Fruit fly (Drosophila melanogaster) whole organism, embryonic: ENCODE data around the gene beat-VI.

ENCODE experiments used
- Aef1 ChIP-seq: fragments of 200-800 bp; sonication (Bioruptor generic); IDR thresholded peaks from 3 replicates; pipeline ENCODE4 v1.3.6; 2022; ENCODE audit warnings: missing biosample characterization, missing genetic modification characterization
- Antp ChIP-seq: fragments of 200-800 bp; sonication (Bioruptor generic); optimal IDR thresholded peaks from 3 replicates; lab custom pipeline; 2016; ENCODE audit warnings: missing biosample characterization, missing genetic modification characterization
- Awh ChIP-seq: fragments of 200-800 bp; sonication (Bioruptor generic); IDR thresholded peaks from 2 replicates; pipeline ENCODE4, ENCODE4 v1.3.6; 2022; ENCODE audit warnings: missing biosample characterization, missing genetic modification characterization
- BtbVII ChIP-seq: fragments of 200-800 bp; sonication (Bioruptor generic); optimal IDR thresholded peaks from 3 replicates; lab custom pipeline; 2017; ENCODE audit warnings: missing biosample characterization, mild to moderate bottlenecking, missing genetic modification characterization
- Bteb2 ChIP-seq: fragments of 200-800 bp; sonication (Bioruptor generic); optimal IDR thresholded peaks from 2 replicates; lab custom pipeline; 2016; ENCODE audit warnings: missing biosample characterization, missing genetic modification characterization
- CG10654 ChIP-seq: fragments of 200-800 bp; sonication (Bioruptor generic); optimal IDR thresholded peaks from 2 replicates; lab custom pipeline; 2016; ENCODE audit warnings: missing biosample characterization, missing genetic modification characterization
- CG12236 ChIP-seq: fragments of 200-800 bp; sonication (Bioruptor generic); optimal IDR thresholded peaks from 2 replicates; lab custom pipeline; 2016; ENCODE audit warnings: missing biosample characterization, missing genetic modification characterization
- CG14667 ChIP-seq: fragments of 200-800 bp; sonication (Bioruptor generic); IDR thresholded peaks from 2 replicates; pipeline ENCODE4 v1.3.6; 2022; ENCODE audit warnings: missing biosample characterization, missing genetic modification characterization
- CG15073 ChIP-seq: fragments of 200-800 bp; sonication (Bioruptor generic); optimal IDR thresholded peaks from 2 replicates; lab custom pipeline; 2016; ENCODE audit warnings: missing biosample characterization, missing genetic modification characterization
- CG15269 ChIP-seq: fragments of 200-800 bp; sonication (Bioruptor generic); optimal IDR thresholded peaks from 2 replicates; lab custom pipeline; 2018; ENCODE audit warnings: missing biosample characterization, mild to moderate bottlenecking, missing genetic modification characterization, moderate library complexity
- CG15514 ChIP-seq: fragments of 200-800 bp; sonication (Bioruptor generic); optimal IDR thresholded peaks from 3 replicates; lab custom pipeline; 2017; ENCODE audit warnings: missing biosample characterization, missing genetic modification characterization, mild to moderate bottlenecking, moderate library complexity, missing genetic modification reagents
- CG15696 ChIP-seq: fragments of 200-800 bp; sonication (Bioruptor generic); optimal IDR thresholded peaks from 2 replicates; lab custom pipeline; 2019; ENCODE audit warnings: missing biosample characterization, mild to moderate bottlenecking, missing genetic modification characterization, moderate library complexity
- CG1602 ChIP-seq: fragments of 200-800 bp; sonication (Bioruptor generic); optimal IDR thresholded peaks from 3 replicates; lab custom pipeline; 2016; ENCODE audit warnings: missing biosample characterization, missing genetic modification characterization
- CG3163 ChIP-seq: fragments of 200-800 bp; sonication (Bioruptor generic); optimal IDR thresholded peaks from 3 replicates; lab custom pipeline; 2016; ENCODE audit warnings: missing biosample characterization, missing genetic modification characterization
- CG33213 ChIP-seq: fragments of 200-800 bp; sonication (Bioruptor generic); optimal IDR thresholded peaks from 3 replicates; lab custom pipeline; 2016; ENCODE audit warnings: missing biosample characterization, missing genetic modification characterization
- CG4360 ChIP-seq: fragments of 200-800 bp; sonication (Bioruptor generic); IDR thresholded peaks from 2 replicates; pipeline ENCODE4 v1.3.6; 2022; ENCODE audit warnings: missing biosample characterization, missing genetic modification characterization
- CG4707 ChIP-seq: fragments of 200-800 bp; sonication (Bioruptor generic); optimal IDR thresholded peaks from 2 replicates; lab custom pipeline; 2018; ENCODE audit warnings: missing biosample characterization, mild to moderate bottlenecking, missing genetic modification characterization, moderate library complexity
- CG6689 ChIP-seq: fragments of 200-800 bp; sonication (Bioruptor generic); IDR thresholded peaks from 2 replicates; pipeline ENCODE4 v1.3.6; 2022; ENCODE audit warnings: missing biosample characterization, missing genetic modification characterization
- CG7271 ChIP-seq: fragments of 200-800 bp; sonication (Bioruptor generic); optimal IDR thresholded peaks from 2 replicates; lab custom pipeline; 2018; ENCODE audit warnings: missing biosample characterization, mild to moderate bottlenecking, missing genetic modification characterization, moderate library complexity
- CG9797 ChIP-seq: fragments of 200-800 bp; sonication (Bioruptor generic); optimal IDR thresholded peaks from 3 replicates; lab custom pipeline; 2018; ENCODE audit warnings: missing biosample characterization, mild to moderate bottlenecking, missing genetic modification characterization
- CHES-1-like ChIP-seq: fragments of 200-800 bp; sonication (Bioruptor generic); optimal IDR thresholded peaks from 2 replicates; lab custom pipeline; 2016; ENCODE audit warnings: missing biosample characterization, missing genetic modification characterization
- CTCF ChIP-seq: fragments of 200-800 bp; sonication (Bioruptor generic); optimal IDR thresholded peaks from 2 replicates; lab custom pipeline; 2017; ENCODE audit warnings: missing biosample characterization, mild to moderate bottlenecking, missing genetic modification characterization, moderate library complexity
- CoRest ChIP-seq: fragments of 200-800 bp; sonication (Bioruptor generic); optimal IDR thresholded peaks from 3 replicates; lab custom pipeline; 2018; ENCODE audit warnings: missing biosample characterization, mild to moderate bottlenecking, missing genetic modification characterization, moderate library complexity
- Deaf1 ChIP-seq: fragments of 200-800 bp; optimal IDR thresholded peaks from 3 replicates; lab custom pipeline; 2019; ENCODE audit warnings: missing biosample characterization, mild to moderate bottlenecking, missing genetic modification characterization, moderate library complexity
- H2.0 ChIP-seq: fragments of 200-800 bp; sonication (Bioruptor generic); IDR thresholded peaks from 2 replicates; pipeline ENCODE4 v1.3.6; 2022; ENCODE audit warnings: missing biosample characterization, missing genetic modification characterization
- HLHmδ ChIP-seq: fragments of 200-800 bp; sonication (Bioruptor generic); optimal IDR thresholded peaks from 2 replicates; lab custom pipeline; 2018; ENCODE audit warnings: missing biosample characterization, mild to moderate bottlenecking, missing genetic modification characterization, moderate library complexity
- Hand ChIP-seq: fragments of 200-800 bp; sonication (Bioruptor generic); optimal IDR thresholded peaks from 2 replicates; lab custom pipeline; 2017; ENCODE audit warnings: mild to moderate bottlenecking, missing biosample characterization, missing genetic modification reagents, missing genetic modification characterization
- MESR4 ChIP-seq: fragments of 200-800 bp; sonication (Bioruptor generic); optimal IDR thresholded peaks from 2 replicates; lab custom pipeline; 2018; ENCODE audit warnings: missing biosample characterization, mild to moderate bottlenecking, missing genetic modification characterization, moderate library complexity
- Meics ChIP-seq: fragments of 200-800 bp; sonication (Bioruptor generic); optimal IDR thresholded peaks from 2 replicates; lab custom pipeline; 2017; ENCODE audit warnings: missing biosample characterization, mild to moderate bottlenecking, missing genetic modification characterization
- NC2β ChIP-seq: fragments of 200-800 bp; sonication (Bioruptor generic); optimal IDR thresholded peaks from 2 replicates; lab custom pipeline; 2016; ENCODE audit warnings: missing biosample characterization, missing genetic modification characterization
- Oli ChIP-seq: fragments of 200-800 bp; sonication (Bioruptor generic); optimal IDR thresholded peaks from 2 replicates; lab custom pipeline; 2018; ENCODE audit warnings: missing biosample characterization, mild to moderate bottlenecking, missing genetic modification characterization, moderate library complexity
- Sox102F ChIP-seq: fragments of 200-800 bp; sonication (Bioruptor generic); optimal IDR thresholded peaks from 2 replicates; lab custom pipeline; 2018; ENCODE audit warnings: missing biosample characterization, mild to moderate bottlenecking, missing genetic modification characterization, moderate library complexity
- ac ChIP-seq: fragments of 200-800 bp; sonication (Bioruptor generic); optimal IDR thresholded peaks from 3 replicates; lab custom pipeline; 2017; ENCODE audit warnings: missing biosample characterization, mild to moderate bottlenecking, missing genetic modification characterization
- amos ChIP-seq: fragments of 200-800 bp; sonication (Bioruptor generic); IDR thresholded peaks from 2 replicates; pipeline ENCODE4 v1.3.6; 2022; ENCODE audit warnings: missing biosample characterization, missing genetic modification characterization; ENCODE audit not compliant: partially characterized antibody
- ash1 ChIP-seq: fragments of 200-800 bp; sonication (Bioruptor generic); optimal IDR thresholded peaks from 2 replicates; lab custom pipeline; 2018; ENCODE audit warnings: missing biosample characterization, mild to moderate bottlenecking, missing genetic modification characterization
- cg ChIP-seq: fragments of 200-800 bp; sonication (Bioruptor generic); optimal IDR thresholded peaks from 3 replicates; lab custom pipeline; 2019; ENCODE audit warnings: missing biosample characterization, mild to moderate bottlenecking, missing genetic modification characterization, moderate library complexity
- dan ChIP-seq: fragments of 200-800 bp; sonication (Bioruptor generic); IDR thresholded peaks from 2 replicates; pipeline ENCODE4 v1.3.6; 2022; ENCODE audit warnings: missing biosample characterization, missing genetic modification characterization
- danr ChIP-seq: fragments of 200-800 bp; sonication (Bioruptor generic); IDR thresholded peaks from 2 replicates; pipeline ENCODE4 v1.3.6; 2022; ENCODE audit warnings: missing biosample characterization, missing genetic modification characterization
- fru ChIP-seq: fragments of >200 bp; optimal IDR thresholded peaks from 2 replicates; lab custom pipeline; 2017
- her ChIP-seq: fragments of 200-800 bp; sonication (Bioruptor generic); optimal IDR thresholded peaks from 2 replicates; lab custom pipeline; 2016; ENCODE audit warnings: missing biosample characterization, missing genetic modification characterization
- hth ChIP-seq: fragments of >200 bp; optimal IDR thresholded peaks from 2 replicates; lab custom pipeline; 2017; ENCODE audit warnings: inconsistent platforms
- ind ChIP-seq: fragments of 200-800 bp; sonication (Bioruptor generic); optimal IDR thresholded peaks from 3 replicates; lab custom pipeline; 2016; ENCODE audit warnings: missing biosample characterization, missing genetic modification characterization
- insv ChIP-seq, 2 experiments: fragments of 200-800 bp; sonication (Bioruptor generic); optimal IDR thresholded peaks; 3 replicates each; lab custom pipeline; 2016 to 2018; ENCODE audit warnings: missing biosample characterization in 2 of 2, missing genetic modification characterization in 2 of 2
- kay ChIP-seq: fragments of 200-800 bp; sonication (Bioruptor generic); optimal IDR thresholded peaks from 2 replicates; lab custom pipeline; 2016; ENCODE audit warnings: missing biosample characterization, missing genetic modification characterization
- lola ChIP-seq, 3 experiments: fragments of >200 bp in 2 of 3; fragments of 200-800 bp in 1 of 3; sonication (Bioruptor generic) in 1 of 3; optimal IDR thresholded peaks; 2 replicates each; lab custom pipeline; 2017 to 2019; ENCODE audit warnings: missing biosample characterization in 3 of 3, missing genetic modification characterization in 3 of 3, mild to moderate bottlenecking in 1 of 3, moderate library complexity in 1 of 3
- nmo ChIP-seq: fragments of 200-800 bp; sonication (Bioruptor generic); optimal IDR thresholded peaks from 2 replicates; lab custom pipeline; 2018; ENCODE audit warnings: missing biosample characterization, mild to moderate bottlenecking, missing genetic modification characterization, moderate library complexity
- pb ChIP-seq: fragments of 200-800 bp; sonication (Bioruptor generic); optimal IDR thresholded peaks from 3 replicates; lab custom pipeline; 2016; ENCODE audit warnings: missing biosample characterization, missing genetic modification characterization
- sens ChIP-seq: fragments of 200-800 bp; sonication (Bioruptor generic); peaks from one replicate; lab custom pipeline; 2016; ENCODE audit warnings: missing biosample characterization, missing genetic modification characterization
- shn ChIP-seq: fragments of 200-800 bp; sonication (Bioruptor generic); optimal IDR thresholded peaks from 3 replicates; lab custom pipeline; 2016; ENCODE audit warnings: missing biosample characterization, missing genetic modification characterization
- slp2 ChIP-seq: fragments of 200-800 bp; sonication (Bioruptor generic); optimal IDR thresholded peaks from 2 replicates; lab custom pipeline; 2016; ENCODE audit warnings: missing biosample characterization, missing genetic modification characterization
- vfl ChIP-seq: fragments of 200-800 bp; sonication (Bioruptor generic); optimal IDR thresholded peaks from 2 replicates; lab custom pipeline; 2016; ENCODE audit warnings: missing biosample characterization, missing genetic modification characterization
- z ChIP-seq: fragments of 200-800 bp; sonication (Bioruptor generic); IDR thresholded peaks from 3 replicates; pipeline ENCODE4 v1.3.6; 2022; ENCODE audit warnings: missing biosample characterization, missing genetic modification characterization
- zen2 ChIP-seq: fragments of 200-800 bp; sonication (Bioruptor generic); IDR thresholded peaks from 3 replicates; pipeline ENCODE4 v1.3.6; 2022; ENCODE audit warnings: missing biosample characterization, missing genetic modification characterization; ENCODE audit not compliant: partially characterized antibody

Gene beat-VI

DNA sequence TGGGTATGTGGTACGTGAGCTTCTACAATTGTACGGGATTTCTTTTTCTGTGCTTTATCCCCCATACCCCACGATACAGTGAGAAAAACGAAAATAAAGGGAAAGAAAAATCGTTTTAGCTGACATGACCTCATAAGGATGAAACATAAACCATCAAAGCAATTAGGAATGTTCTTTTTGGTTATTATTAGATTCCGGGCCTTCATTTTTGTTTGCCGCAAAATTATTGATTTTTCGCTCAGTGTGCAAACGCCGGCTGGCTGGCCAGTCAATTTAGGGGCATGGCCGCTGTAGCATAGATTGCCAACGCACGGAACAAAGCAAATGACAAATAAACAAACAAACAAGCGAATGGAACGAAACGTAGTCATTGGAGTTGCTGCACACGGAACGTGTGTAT lies 11.6 kb downstream of the beat-VI start (continued):
- TF ChIP-seq BtbVII (GFP tag; lab: Kevin White, UChicago), result no peak
- no peak for TF ChIP-seq CG4360 (GFP tag; lab: Robert Waterston, UW)
- no peak for TF ChIP-seq z
- no peak for TF ChIP-seq her (GFP tag; lab: Kevin White, UChicago)
- no peak for TF ChIP-seq CHES-1-like (GFP tag; lab: Kevin White, UChicago)
- TF ChIP-seq pb (GFP tag; lab: Kevin White, UChicago), result no peak
- no peak for TF ChIP-seq lola (GFP tag; optimal IDR thresholded peaks at IDR 0.05; lab: Kevin White, UChicago)
- TF ChIP-seq CG9797 (GFP tag; lab: Kevin White, UChicago), result no peak
- no peak for TF ChIP-seq CTCF (GFP tag; lab: Kevin White, UChicago)
- TF ChIP-seq Meics (GFP tag; lab: Kevin White, UChicago), result peak; percentile 39
- no peak for TF ChIP-seq CG15514
- TF ChIP-seq danr, result no peak
- TF ChIP-seq dan (GFP tag; lab: Robert Waterston, UW), result no peak
- TF ChIP-seq sens (GFP tag; lab: Kevin White, UChicago), result peak; percentile 45
- no peak for TF ChIP-seq fru (lab: Kevin White, UChicago)
- TF ChIP-seq CG3163, result no peak
- peak; percentile 3 for TF ChIP-seq nmo (GFP tag; lab: Kevin White, UChicago)
- peak; percentile 15 for TF ChIP-seq CG15269 (tag; lab: Kevin White, UChicago)
- peak; percentile 43 for TF ChIP-seq Sox102F (GFP tag; lab: Kevin White, UChicago)
- TF ChIP-seq shn, result no peak
- TF ChIP-seq Aef1, result 0 out of 3 replicates have a peak, but pooled peaks have one; percentile 10
- TF ChIP-seq ind (GFP tag; lab: Kevin White, UChicago), result peak; percentile 12
- TF ChIP-seq CG33213 (GFP tag; lab: Kevin White, UChicago), result no peak
- no peak for TF ChIP-seq cg (GFP tag; lab: Kevin White, UChicago)
- no peak for TF ChIP-seq CG15696 (tag; lab: Kevin White, UChicago)
- no peak for TF ChIP-seq slp2 (GFP tag; lab: Kevin White, UChicago)
- no peak for TF ChIP-seq CG15073
- peak; percentile 43 for TF ChIP-seq Hand
- TF ChIP-seq NC2β (GFP tag; lab: Kevin White, UChicago), result no peak
- TF ChIP-seq CG12236 (GFP tag; lab: Kevin White, UChicago), result no peak
- no peak for TF ChIP-seq MESR4 (GFP tag; lab: Kevin White, UChicago)
- TF ChIP-seq Awh (GFP tag; lab: Robert Waterston, UW), result no peak
- TF ChIP-seq kay (GFP tag; lab: Kevin White, UChicago), result no peak
- peak; percentile 23 for TF ChIP-seq Antp
- no peak for TF ChIP-seq CG14667
- no peak for TF ChIP-seq amos
- TF ChIP-seq CG7271, result no peak
- TF ChIP-seq Oli (tag; lab: Kevin White, UChicago), result peak; percentile 21
- no peak for TF ChIP-seq CG1602 (GFP tag; lab: Kevin White, UChicago)
- no peak for TF ChIP-seq HLHmδ (GFP tag; lab: Kevin White, UChicago)
- TF ChIP-seq ash1 (GFP tag; lab: Kevin White, UChicago), result no peak
- no peak for TF ChIP-seq insv (GFP tag; optimal IDR thresholded peaks at IDR 0.05; lab: Kevin White, UChicago)
- TF ChIP-seq CoRest (tag; lab: Kevin White, UChicago), result peak; percentile 15
- TF ChIP-seq ac (GFP tag; lab: Kevin White, UChicago), result no peak
- no peak for TF ChIP-seq vfl (GFP tag; lab: Kevin White, UChicago)
- no peak for TF ChIP-seq hth (lab: Kevin White, UChicago)
- no peak for TF ChIP-seq CG4707 (GFP tag; lab: Kevin White, UChicago)
- no peak for TF ChIP-seq zen2 (GFP tag; lab: Robert Waterston, UW)
- no peak for TF ChIP-seq Bteb2 (GFP tag; lab: Kevin White, UChicago)
- no peak for TF ChIP-seq CG6689
- no peak for TF ChIP-seq Deaf1 (tag; lab: Kevin White, UChicago)
- TF ChIP-seq CG10654, result no peak
- TF ChIP-seq H2.0 (GFP tag; lab: Robert Waterston, UW), result no peak
